Worm (Caenorhabditis elegans) whole organism, early embryonic: ENCODE data around the gene sulp-5.

Experiments
- aly-1 ChIP-seq: sonication (generic microtip); optimal IDR thresholded peaks from 2 replicates; lab custom pipeline; 2016; ENCODE audit warnings: missing genetic modification characterization, missing compliant biosample characterization
- ama-1 ChIP-seq: fragments of 150-350 bp; optimal IDR thresholded peaks from 2 replicates; lab custom pipeline; 2014
- ceh-13 ChIP-seq: fragments of 200-800 bp; sonication (Bioruptor generic); optimal IDR thresholded peaks from 2 replicates; lab custom pipeline; 2018; ENCODE audit warnings: mild to moderate bottlenecking, missing genetic modification characterization, missing compliant biosample characterization
- ceh-36 ChIP-seq: sonication (generic microtip); optimal IDR thresholded peaks from 2 replicates; lab custom pipeline; 2016; ENCODE audit warnings: missing genetic modification characterization, inconsistent platforms, missing compliant biosample characterization
- ets-7 ChIP-seq: sonication (generic microtip); optimal IDR thresholded peaks from 2 replicates; lab custom pipeline; 2016; ENCODE audit warnings: missing genotype, missing genetic modification characterization, missing compliant biosample characterization
- flt-1 ChIP-seq: fragments of 200-800 bp; sonication (Bioruptor generic); IDR thresholded peaks from 2 replicates; pipeline ENCODE4 v1.3.6; 2022; ENCODE audit warnings: missing genetic modification characterization, missing compliant biosample characterization
- hmg-4 ChIP-seq: fragments of 200-800 bp; sonication (Bioruptor generic); optimal IDR thresholded peaks from 2 replicates; lab custom pipeline; 2018; ENCODE audit warnings: mild to moderate bottlenecking, missing genetic modification characterization, missing compliant biosample characterization
- pes-1 ChIP-seq: fragments of 200-800 bp; sonication (Bioruptor generic); IDR thresholded peaks from 2 replicates; pipeline ENCODE4 v1.3.6; 2022; ENCODE audit warnings: missing genetic modification reagents, missing genetic modification characterization, missing compliant biosample characterization
- sea-1 ChIP-seq: fragments of 200-800 bp; sonication (Bioruptor generic); conservative IDR thresholded peaks from 2 replicates; pipeline ENCODE4 v1.3.6; 2022; ENCODE audit warnings: missing genetic modification characterization, missing compliant biosample characterization
- tbx-37 ChIP-seq: fragments of 200-800 bp; sonication (Bioruptor generic); conservative IDR thresholded peaks from 2 replicates; pipeline ENCODE4 v1.3.6; 2022; ENCODE audit warnings: missing genetic modification reagents, missing genetic modification characterization, missing compliant biosample characterization
- tra-4 ChIP-seq: sonication (generic microtip); optimal IDR thresholded peaks from 2 replicates; lab custom pipeline; 2017; ENCODE audit warnings: missing genetic modification characterization, missing compliant biosample characterization

- TF ChIP-seq ets-7 (tag; lab: Kevin White, UChicago), result no peak
- no peak for TF ChIP-seq pes-1 (GFP tag; lab: Robert Waterston, UW)
- no peak for TF ChIP-seq flt-1 (GFP tag; lab: Robert Waterston, UW)
- TF ChIP-seq ama-1 (lab: Kevin White, UChicago), result no peak
- TF ChIP-seq sea-1 (GFP tag; lab: Robert Waterston, UW), result no peak
- TF ChIP-seq ceh-36 (tag; lab: Kevin White, UChicago), result no peak
- no peak for TF ChIP-seq ceh-13 (GFP tag; lab: Kevin White, UChicago)
- TF ChIP-seq tra-4 (tag; lab: Kevin White, UChicago), result no peak
- TF ChIP-seq hmg-4 (GFP tag; lab: Kevin White, UChicago), result no peak
- no peak for TF ChIP-seq tbx-37 (GFP tag; lab: Robert Waterston, UW)
- TF ChIP-seq aly-1 (tag; lab: Kevin White, UChicago), result no peak
These were observed 30.4 kb upstream of the sulp-5 start for ce11 chrV:11849408-11849807.
